Worm (Caenorhabditis elegans): ENCODE data around the gene F58F12.2.

ce11 chrII:6343893-6344292, 43.9 kb downstream of the F58F12.2 start, which contains the start of gene txt-18:
- TF ChIP-seq lin-40 (tag; optimal IDR thresholded peaks at IDR 0.05): no peak
- TF ChIP-seq Y95B8A.8 (GFP tag; IDR thresholded peaks at IDR 0.05): no peak
- TF ChIP-seq dpl-1 (GFP tag; optimal IDR thresholded peaks at IDR 0.05): no peak
- no peak for TF ChIP-seq rec-8 (tag; optimal IDR thresholded peaks at IDR 0.05)
- no peak for TF ChIP-seq Y53G8AR.9 (GFP tag; conservative IDR thresholded peaks at IDR 0.05)
- TF ChIP-seq lsl-1 (GFP tag; optimal IDR thresholded peaks at IDR 0.05): no peak
- TF ChIP-seq madf-10 (tag; optimal IDR thresholded peaks at IDR 0.05): no peak
- no peak for TF ChIP-seq ama-1 (optimal IDR thresholded peaks at IDR 0.05)
- no peak for TF ChIP-seq ama-1 (GFP tag; optimal IDR thresholded peaks at IDR 0.05)

All from whole organism, young adult.